Fruit fly (Drosophila melanogaster) whole organism, wandering third instar larva: ENCODE results near the gene Vps26.

ENCODE experiments used
- GATAd ChIP-seq: sonication (Bioruptor generic); optimal IDR thresholded peaks from 2 replicates; lab custom pipeline; 2016; ENCODE audit warnings: missing biosample characterization, missing genetic modification characterization
- Hr83 ChIP-seq: fragments of 200-300 bp; sonication (Bioruptor generic); optimal IDR thresholded peaks from 2 replicates; lab custom pipeline; 2016; ENCODE audit warnings: missing biosample characterization, mild to moderate bottlenecking, missing genetic modification characterization, moderate library complexity; ENCODE audit not compliant: poor library complexity, severe bottlenecking
- Sp1 ChIP-seq: fragments of 200-800 bp; sonication (Bioruptor generic); optimal IDR thresholded peaks from 3 replicates; lab custom pipeline; 2019; ENCODE audit warnings: missing biosample characterization, mild to moderate bottlenecking, missing genetic modification characterization, moderate library complexity
- br ChIP-seq: fragments of 200-800 bp; sonication (Bioruptor generic); optimal IDR thresholded peaks from 2 replicates; lab custom pipeline; 2016; ENCODE audit warnings: missing biosample characterization, missing genetic modification characterization
- h ChIP-seq: fragments of 200-800 bp; sonication (Bioruptor generic); optimal IDR thresholded peaks from 3 replicates; lab custom pipeline; 2016; ENCODE audit warnings: missing biosample characterization, mild to moderate bottlenecking, missing genetic modification characterization

- no peak for TF ChIP-seq GATAd (GFP tag; lab: Kevin White, UChicago)
- TF ChIP-seq Sp1 = no peak
- TF ChIP-seq Hr83 (GFP tag; lab: Kevin White, UChicago) = no peak
- TF ChIP-seq h (GFP tag; lab: Kevin White, UChicago) = no peak
- no peak for TF ChIP-seq br (GFP tag; lab: Kevin White, UChicago)
These were observed 19.9 kb downstream of the Vps26 start for dm6 chrX:1893532-1893931.
